Fruit fly (Drosophila melanogaster): ENCODE measurements around the gene Alp9.

Alp9 gene

dm6 chr3L:5641120-5641519 lies 45.8 kb downstream of the Alp9 start:
- no peak for TF ChIP-seq CG13204 (GFP tag; optimal IDR thresholded peaks at IDR 0.05)
- no peak for TF ChIP-seq EcR (GFP tag; optimal IDR thresholded peaks at IDR 0.05)
- TF ChIP-seq D1 (tag; optimal IDR thresholded peaks at IDR 0.05), result no peak

dm6 chr3L:5641547-5641946 lies 46.2 kb downstream of the Alp9 start:
- TF ChIP-seq gl (tag; optimal IDR thresholded peaks at IDR 0.05), result no peak
- TF ChIP-seq CG8159 (tag; optimal IDR thresholded peaks at IDR 0.05), result no peak
- no peak for TF ChIP-seq EcR (GFP tag; optimal IDR thresholded peaks at IDR 0.05)
- no peak for TF ChIP-seq Pif1B (GFP tag; optimal IDR thresholded peaks at IDR 0.05)
- TF ChIP-seq rn (GFP tag; IDR thresholded peaks at IDR 0.05), result no peak
- no peak for TF ChIP-seq CG13204 (GFP tag; optimal IDR thresholded peaks at IDR 0.05)
- TF ChIP-seq CG12605 (GFP tag; IDR thresholded peaks at IDR 0.05), result no peak
- TF ChIP-seq CG4496 (GFP tag; IDR thresholded peaks at IDR 0.05), result no peak
- TF ChIP-seq CG34367 (tag; optimal IDR thresholded peaks at IDR 0.05), result no peak
- no peak for TF ChIP-seq CG9948 (tag; optimal IDR thresholded peaks at IDR 0.05)
- TF ChIP-seq Pif1A (GFP tag; optimal IDR thresholded peaks at IDR 0.05), result no peak
- no peak for TF ChIP-seq CG17806 (tag; optimal IDR thresholded peaks at IDR 0.05)
- no peak for TF ChIP-seq CG10348 (GFP tag; IDR thresholded peaks at IDR 0.05)
- no peak for TF ChIP-seq Snoo (tag; optimal IDR thresholded peaks at IDR 0.05)
- no peak for TF ChIP-seq CG32121 (GFP tag; IDR thresholded peaks at IDR 0.05)

dm6 chr3L:5642837-5643236 lies 47.5 kb downstream of the Alp9 start:
- TF ChIP-seq gl (tag; optimal IDR thresholded peaks at IDR 0.05) (no peak), CG9948 (tag; optimal IDR thresholded peaks at IDR 0.05) (no peak), CG34367 (tag; optimal IDR thresholded peaks at IDR 0.05) (no peak), D1 (tag; optimal IDR thresholded peaks at IDR 0.05) (no peak), Ets98B (GFP tag; IDR thresholded peaks at IDR 0.05) (no peak)

dm6 chr3L:5643733-5644132 lies 48.4 kb downstream of the Alp9 start:
- TF ChIP-seq rn (GFP tag; IDR thresholded peaks at IDR 0.05) (no peak), CG13204 (GFP tag; optimal IDR thresholded peaks at IDR 0.05) (no peak), Snoo (tag; optimal IDR thresholded peaks at IDR 0.05) (no peak), gl (tag; optimal IDR thresholded peaks at IDR 0.05) (no peak), Ets98B (GFP tag; IDR thresholded peaks at IDR 0.05) (no peak), CG14655 (GFP tag; optimal IDR thresholded peaks at IDR 0.05) (no peak)
